Fruit fly (Drosophila melanogaster): ENCODE results near the gene CG7720.

DNA sequence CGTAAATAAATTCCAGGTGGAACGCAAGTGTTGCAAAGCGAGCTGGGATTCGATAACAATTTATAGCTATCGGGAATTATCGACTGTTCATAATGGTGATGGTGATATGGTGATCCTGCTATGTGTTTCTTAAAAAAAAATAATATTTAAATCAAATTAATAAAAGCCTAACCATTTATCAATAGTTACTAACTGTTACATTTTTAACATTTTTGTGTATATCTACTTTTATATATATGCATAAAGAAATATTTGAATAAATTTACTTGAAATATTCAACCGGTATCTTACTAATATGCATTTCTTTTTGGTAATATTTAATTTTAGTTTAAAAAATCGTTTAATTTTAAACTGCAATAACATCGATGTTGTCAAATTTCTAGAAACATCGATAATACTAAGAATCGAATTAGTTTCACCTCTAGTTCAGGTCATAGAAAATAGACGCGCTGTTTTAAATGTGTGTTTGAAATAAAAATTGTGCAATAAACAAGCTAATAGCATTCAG is 49.0 kb downstream of the CG7720 start, which contains the start of the genes PGS1 and gwl:
- TF ChIP-seq CG7928 (GFP tag; optimal IDR thresholded peaks at IDR 0.05), result no peak
- peak; percentile 84 for TF ChIP-seq Xbp1 (GFP tag; optimal IDR thresholded peaks at IDR 0.05)
- peak; percentile 51 for TF ChIP-seq CG3995 (GFP tag; optimal IDR thresholded peaks at IDR 0.05)
- TF ChIP-seq gce (GFP tag; IDR thresholded peaks at IDR 0.05), result 0 out of 3 replicates have a peak, but pooled peaks have one; percentile 11
- TF ChIP-seq Lhr (GFP tag; optimal IDR thresholded peaks at IDR 0.05), result peak; percentile 24
- no peak for TF ChIP-seq CG2678 (tag; optimal IDR thresholded peaks at IDR 0.05)
- no peak for TF ChIP-seq tna (GFP tag; IDR thresholded peaks at IDR 0.05; ENCODE audit: partially characterized antibody)

Measured in whole organism, embryonic.